Worm (Caenorhabditis elegans) whole organism, young adult: ENCODE results near the gene math-33.

Experiments used
- F33H1.4 ChIP-seq: fragments of 200-800 bp; sonication (Bioruptor generic); IDR thresholded peaks from 2 replicates; pipeline ENCODE4 v1.3.6; 2022; ENCODE audit warnings: missing genetic modification reagents, missing genetic modification characterization, missing compliant biosample characterization
- K12H6.12 ChIP-seq: fragments of 200-800 bp; sonication (Bioruptor generic); optimal IDR thresholded peaks from 2 replicates; lab custom pipeline; 2018; ENCODE audit warnings: mild to moderate bottlenecking, missing genetic modification characterization, missing compliant biosample characterization
- Y53G8AR.9 ChIP-seq: fragments of 200-800 bp; sonication (Bioruptor generic); conservative IDR thresholded peaks from 2 replicates; pipeline ENCODE4 v1.3.6; 2022; ENCODE audit warnings: missing genetic modification reagents, missing genetic modification characterization, missing compliant biosample characterization
- Y56A3A.18 ChIP-seq: fragments of 200-800 bp; sonication (Bioruptor generic); IDR thresholded peaks from 2 replicates; pipeline ENCODE4 v1.3.6; 2022; ENCODE audit warnings: missing genetic modification reagents, missing genetic modification characterization, missing compliant biosample characterization
- Y67H2A.10 ChIP-seq: fragments of 200-800 bp; sonication (Bioruptor generic); conservative IDR thresholded peaks from 2 replicates; pipeline ENCODE4 v1.3.6; 2022; ENCODE audit warnings: missing genetic modification reagents, missing genetic modification characterization, missing compliant biosample characterization
- ama-1 ChIP-seq, 3 experiments: fragments of 150-350 bp in 1 of 3; sonication (generic microtip) in 2 of 3; optimal IDR thresholded peaks; 2 replicates each; lab custom pipeline; 2014 to 2018; ENCODE audit warnings: missing biosample characterization in 2 of 3, missing genetic modification characterization in 2 of 3, missing genetic modification reagents in 2 of 3
- attf-5 ChIP-seq: fragments of 200-800 bp; sonication (Bioruptor generic); optimal IDR thresholded peaks from 2 replicates; lab custom pipeline; 2018; ENCODE audit warnings: mild to moderate bottlenecking, missing genetic modification characterization, missing compliant biosample characterization
- cebp-1 ChIP-seq, 2 experiments: fragments of 200-800 bp in 1 of 2; sonication (Bioruptor generic) in 1 of 2; sonication (generic microtip) in 1 of 2; IDR thresholded peaks in 1 of 2; optimal IDR thresholded peaks in 1 of 2; 2 replicates each; pipeline versions ENCODE4 v1.3.6 to Lab custom; 2017 to 2022; ENCODE audit warnings: missing compliant biosample characterization in 2 of 2, missing genetic modification characterization in 2 of 2, mild to moderate bottlenecking in 1 of 2, missing genetic modification reagents in 1 of 2, moderate library complexity in 1 of 2
- ceh-27 ChIP-seq: fragments of 200-800 bp; sonication (Bioruptor generic); optimal IDR thresholded peaks from 2 replicates; lab custom pipeline; 2018; ENCODE audit warnings: mild to moderate bottlenecking, missing genetic modification characterization, moderate library complexity, missing compliant biosample characterization
- ceh-40 ChIP-seq: fragments of 200-800 bp; sonication (Bioruptor generic); IDR thresholded peaks from 2 replicates; pipeline ENCODE4 v1.3.6; 2022; ENCODE audit warnings: missing genetic modification characterization, missing compliant biosample characterization
- chd-7 ChIP-seq: sonication (generic microtip); optimal IDR thresholded peaks from 2 replicates; lab custom pipeline; 2016; ENCODE audit warnings: mild to moderate bottlenecking, missing genetic modification characterization, moderate library complexity, missing compliant biosample characterization
- dox-1 ChIP-seq: fragments of 200-800 bp; sonication (Bioruptor generic); IDR thresholded peaks from 2 replicates; pipeline ENCODE4 v1.3.6; 2022; ENCODE audit warnings: missing genetic modification reagents, missing genetic modification characterization, missing compliant biosample characterization
- dpff-1 ChIP-seq: sonication (generic microtip); optimal IDR thresholded peaks from 2 replicates; lab custom pipeline; 2017; ENCODE audit warnings: mild to moderate bottlenecking, missing genetic modification characterization, missing compliant biosample characterization
- egl-18 ChIP-seq: fragments of 200-800 bp; sonication (Bioruptor generic); IDR thresholded peaks from 2 replicates; pipeline ENCODE4 v1.3.6; 2022; ENCODE audit warnings: missing genetic modification reagents, missing genetic modification characterization, missing compliant biosample characterization
- ekl-4 ChIP-seq: fragments of 200-800 bp; sonication (Bioruptor generic); IDR thresholded peaks from 2 replicates; pipeline ENCODE4 v1.3.6; 2022; ENCODE audit warnings: missing genetic modification reagents, missing genetic modification characterization, missing compliant biosample characterization
- ets-4 ChIP-seq: fragments of 200-800 bp; sonication (Bioruptor generic); optimal IDR thresholded peaks from 2 replicates; lab custom pipeline; 2018; ENCODE audit warnings: mild to moderate bottlenecking, missing genetic modification characterization, missing compliant biosample characterization
- lin-26 ChIP-seq: fragments of 200-800 bp; sonication (Bioruptor generic); IDR thresholded peaks from 2 replicates; pipeline ENCODE4 v1.3.6; 2022; ENCODE audit warnings: missing genetic modification reagents, missing genetic modification characterization, missing compliant biosample characterization
- mcd-1 ChIP-seq: fragments of 200-800 bp; sonication (Bioruptor generic); IDR thresholded peaks from 2 replicates; pipeline ENCODE4 v1.3.6; 2022; ENCODE audit warnings: missing genetic modification reagents, missing genetic modification characterization, missing compliant biosample characterization
- nfyb-1 ChIP-seq: fragments of 200-800 bp; sonication (Bioruptor generic); IDR thresholded peaks from 2 replicates; pipeline ENCODE4 v1.3.6; 2022; ENCODE audit warnings: missing genetic modification reagents, missing genetic modification characterization, missing compliant biosample characterization
- nhr-27 ChIP-seq: fragments of 200-800 bp; sonication (Bioruptor generic); optimal IDR thresholded peaks from 2 replicates; lab custom pipeline; 2018; ENCODE audit warnings: mild to moderate bottlenecking, missing genetic modification characterization, moderate library complexity, missing compliant biosample characterization
- nhr-80 ChIP-seq: sonication (generic microtip); optimal IDR thresholded peaks from 2 replicates; lab custom pipeline; 2016; ENCODE audit warnings: missing genetic modification characterization, missing compliant biosample characterization
- pbrm-1 ChIP-seq: fragments of 200-800 bp; sonication (Bioruptor generic); IDR thresholded peaks from 2 replicates; pipeline ENCODE4 v1.3.6; 2022; ENCODE audit warnings: missing genetic modification reagents, missing genetic modification characterization, missing compliant biosample characterization
- rcor-1 ChIP-seq: fragments of 200-800 bp; sonication (Bioruptor generic); IDR thresholded peaks from 2 replicates; pipeline ENCODE4 v1.3.6; 2022; ENCODE audit warnings: missing genetic modification reagents, missing genetic modification characterization, missing compliant biosample characterization
- repo-1 ChIP-seq: sonication (generic microtip); optimal IDR thresholded peaks from 2 replicates; lab custom pipeline; 2017; ENCODE audit warnings: mild to moderate bottlenecking, missing genetic modification characterization, missing compliant biosample characterization
- sdz-38 ChIP-seq: sonication (generic microtip); optimal IDR thresholded peaks from 2 replicates; lab custom pipeline; 2016; ENCODE audit warnings: missing genotype, missing genetic modification characterization, missing compliant biosample characterization
- snpc-1.1 ChIP-seq: sonication (generic microtip); optimal IDR thresholded peaks from 2 replicates; lab custom pipeline; 2017; ENCODE audit warnings: missing genetic modification characterization, mild to moderate bottlenecking, missing compliant biosample characterization, antibody characterized with exemption, moderate library complexity, missing genotype, missing genetic modification reagents; ENCODE audit not compliant: insufficient read depth
- somi-1 ChIP-seq: fragments of 200-800 bp; sonication (Bioruptor generic); optimal IDR thresholded peaks from 2 replicates; lab custom pipeline; 2018; ENCODE audit warnings: mild to moderate bottlenecking, missing genetic modification characterization, missing compliant biosample characterization
- xnd-1 ChIP-seq: sonication (generic microtip); optimal IDR thresholded peaks from 2 replicates; lab custom pipeline; 2016; ENCODE audit warnings: missing genotype, missing genetic modification reagents, missing genetic modification characterization, missing compliant biosample characterization
- zfh-2 ChIP-seq: fragments of 200-800 bp; sonication (Bioruptor generic); conservative IDR thresholded peaks from 2 replicates; pipeline ENCODE4 v1.3.6; 2022; ENCODE audit warnings: missing genetic modification reagents, missing genetic modification characterization, missing compliant biosample characterization
- zim-3 ChIP-seq: sonication (generic microtip); optimal IDR thresholded peaks from 2 replicates; lab custom pipeline; 2017; ENCODE audit warnings: mild to moderate bottlenecking, missing genetic modification characterization, moderate library complexity, missing compliant biosample characterization
- ztf-28 ChIP-seq: fragments of 200-800 bp; sonication (Bioruptor generic); IDR thresholded peaks from 2 replicates; pipeline ENCODE4 v1.3.6; 2022; ENCODE audit warnings: missing genetic modification reagents, missing genetic modification characterization, missing compliant biosample characterization

Gene math-33

ce11 chrV:11070388-11070787 lies 43.3 kb upstream of the math-33 start:
- no peak for TF ChIP-seq zim-3 (tag; lab: Kevin White, UChicago)
- peak; percentile 77 for TF ChIP-seq nhr-80

DNA sequence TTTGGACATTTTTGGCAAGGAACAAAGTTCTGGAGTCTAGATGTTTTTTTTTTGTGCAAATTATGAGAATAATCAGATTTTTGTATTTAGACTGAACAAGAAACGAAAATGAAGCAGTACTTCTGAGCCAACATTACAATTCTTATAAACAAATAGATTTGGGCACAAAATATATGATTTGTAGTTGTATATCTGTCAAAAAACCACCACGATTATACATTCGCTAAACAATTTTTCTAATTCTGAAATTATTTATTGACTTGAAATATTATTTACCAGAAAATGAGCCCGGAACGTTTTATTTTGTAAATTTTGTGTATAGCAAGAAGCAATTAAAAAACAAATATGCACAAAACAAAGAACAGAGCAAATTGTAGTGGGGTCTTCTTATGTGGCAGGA lies 42.3 kb upstream of the math-33 start:
- TF ChIP-seq dpff-1, result no peak
- TF ChIP-seq ekl-4 (GFP tag; lab: Robert Waterston, UW), result peak; percentile 45; the same call in 1 of the 2 replicates
- TF ChIP-seq snpc-1.1 (tag; lab: Kevin White, UChicago), result no peak
- 0 out of 2 replicates have a peak, but pooled peaks have one; percentile 22 for TF ChIP-seq Y53G8AR.9 (GFP tag; lab: Robert Waterston, UW)

DNA sequence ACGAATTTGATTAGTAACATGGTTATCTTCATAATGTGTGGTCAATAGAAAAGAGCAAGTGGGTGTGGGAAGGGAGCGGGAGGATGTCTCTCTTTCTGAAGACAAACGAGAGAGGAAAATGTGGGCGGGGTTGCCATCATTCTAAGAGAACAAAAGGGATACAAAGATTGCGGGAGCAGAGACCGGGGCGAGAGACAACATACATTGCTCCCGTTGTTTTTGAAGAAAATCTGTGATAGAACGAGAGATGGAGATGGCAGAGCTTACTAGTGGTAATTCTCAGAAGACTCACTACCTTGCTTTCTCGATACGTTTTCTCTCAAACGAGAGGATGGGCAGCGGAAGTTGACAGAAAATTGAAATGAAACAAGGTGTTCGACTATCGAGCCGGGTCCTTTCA lies 40.4 kb upstream of the math-33 start:
- TF ChIP-seq rcor-1 (GFP tag; lab: Robert Waterston, UW), result no peak
- no peak for TF ChIP-seq xnd-1
- TF ChIP-seq, all 124 proteins: peak for 0

- 0 out of 2 replicates have a peak, but pooled peaks have one; percentile 24 for TF ChIP-seq pbrm-1 (GFP tag; lab: Robert Waterston, UW)
- TF ChIP-seq chd-7 (tag; lab: Kevin White, UChicago), result peak; percentile 7
- peak; percentile 8 for TF ChIP-seq repo-1
- TF ChIP-seq F33H1.4 (GFP tag; lab: Robert Waterston, UW), result no peak
- TF ChIP-seq sdz-38, result no peak
Measured at ce11 chrV:11074448-11074847, 39.3 kb upstream of the math-33 start, which contains the start of gene act-3. Gene act-3, minus strand, starts transcription at chrV:11074498.

ce11 chrV:11075209-11076027 lies 38.3 kb upstream of the math-33 start:
- TF ChIP-seq K12H6.12, result peak; percentile 31
- TF ChIP-seq dox-1, result no peak
- TF ChIP-seq somi-1 (GFP tag; lab: Kevin White, UChicago), result peak; percentile 23
- TF ChIP-seq zfh-2, result peak; percentile 91
- peak; percentile 42; the same call in 1 of the 2 replicates for TF ChIP-seq Y56A3A.18
- no peak for TF ChIP-seq ama-1 (optimal IDR thresholded peaks at IDR 0.05; lab: Kevin White, UChicago)
- no peak for TF ChIP-seq ama-1 (GFP tag; optimal IDR thresholded peaks at IDR 0.05; lab: Kevin White, UChicago)
- no peak for TF ChIP-seq egl-18 (GFP tag; lab: Robert Waterston, UW)
- TF ChIP-seq cebp-1 (GFP tag; IDR thresholded peaks at IDR 0.05; lab: Robert Waterston, UW), result no peak; the same call in 1 of the 2 replicates
- TF ChIP-seq cebp-1 (tag; optimal IDR thresholded peaks at IDR 0.05; lab: Kevin White, UChicago), result peak; percentile 61
- peak; percentile 28 for TF ChIP-seq pbrm-1 (GFP tag; lab: Robert Waterston, UW)
- 0 out of 2 replicates have a peak, but pooled peaks have one; percentile 6 for TF ChIP-seq ceh-40 (GFP tag; lab: Robert Waterston, UW)
- TF ChIP-seq lin-26 (GFP tag; lab: Robert Waterston, UW), result peak; percentile 15; the same call in 1 of the 2 replicates
- no peak for TF ChIP-seq ets-4 (GFP tag; lab: Kevin White, UChicago)
- peak; percentile 9 for TF ChIP-seq nhr-27 (tag; lab: Kevin White, UChicago)
- peak; percentile 29 for TF ChIP-seq attf-5 (GFP tag; lab: Kevin White, UChicago)
- TF ChIP-seq ztf-28 (GFP tag; lab: Robert Waterston, UW), result 0 out of 2 replicates have a peak, but pooled peaks have one; percentile 61
- TF ChIP-seq nfyb-1, result peak; percentile 37; the same call in 1 of the 2 replicates
- no peak for TF ChIP-seq Y67H2A.10 (GFP tag; lab: Robert Waterston, UW)
- peak; percentile 73 for TF ChIP-seq ceh-27 (GFP tag; lab: Kevin White, UChicago)
- peak; percentile 43; the same call in 1 of the 2 replicates for TF ChIP-seq mcd-1 (GFP tag; lab: Robert Waterston, UW)
- TF ChIP-seq, all 124 proteins: peak for 14
